Fruit fly (Drosophila melanogaster) Kc167 (cell line): ENCODE measurements around the gene CG13603.

Experiments used
- Myc ChIP-seq: fragments of >200 bp; optimal IDR thresholded peaks from 2 replicates; lab custom pipeline; 2017; ENCODE audit warnings: missing external identifiers
- h ChIP-seq: fragments of >200 bp; optimal IDR thresholded peaks from 3 replicates; lab custom pipeline; 2018; ENCODE audit warnings: missing external identifiers

dm6 chr3R:23942550-23942949, 43.8 kb downstream of the CG13603 start:
- TF ChIP-seq h (no peak), Myc (no peak)
